Fruit fly (Drosophila melanogaster): ENCODE results near the gene Eaf6.

Gene Eaf6

DNA sequence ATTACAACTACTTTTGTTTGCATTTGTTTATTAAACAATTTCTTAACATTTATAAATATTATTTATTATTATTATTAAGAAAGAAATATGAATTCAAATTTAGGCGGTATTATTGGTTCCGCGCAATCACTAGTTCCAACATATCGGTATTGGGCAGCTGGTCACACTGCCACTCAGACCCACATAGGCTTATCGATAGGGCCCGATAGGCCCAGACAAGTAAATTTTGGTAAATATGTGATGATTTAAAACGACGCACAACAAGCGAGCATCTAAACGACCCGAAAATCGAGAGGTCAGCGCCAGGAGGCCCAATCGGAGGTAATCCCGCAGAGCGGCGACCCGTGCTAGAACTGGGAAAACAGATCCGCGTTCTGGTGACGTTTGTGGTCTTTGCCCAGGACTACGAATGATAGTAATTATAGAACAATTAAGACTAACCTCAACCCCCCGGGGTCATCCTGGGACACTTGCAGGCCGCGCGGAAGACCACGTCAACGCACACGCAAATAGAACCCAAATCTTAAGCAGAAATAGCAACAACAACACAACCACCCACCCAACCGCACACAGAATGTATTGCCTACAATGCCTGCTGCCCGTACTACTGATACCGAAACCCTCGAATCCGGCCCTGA lies 42.9 kb downstream of the Eaf6 start, which contains the start of gene bc10 (continued):
- TF ChIP-seq CG9437 (GFP tag; optimal IDR thresholded peaks at IDR 0.05), result no peak
- no peak for TF ChIP-seq aop (GFP tag; IDR thresholded peaks at IDR 0.05)
- no peak for TF ChIP-seq CG4360 (GFP tag; IDR thresholded peaks at IDR 0.05)
- no peak for TF ChIP-seq Usf (GFP tag; optimal IDR thresholded peaks at IDR 0.05)
- TF ChIP-seq NFAT (GFP tag; IDR thresholded peaks at IDR 0.05), result no peak
- no peak for TF ChIP-seq Hmx (GFP tag; optimal IDR thresholded peaks at IDR 0.05)
- TF ChIP-seq CG2875 (GFP tag; optimal IDR thresholded peaks at IDR 0.05), result no peak
- no peak for TF ChIP-seq hkb (optimal IDR thresholded peaks at IDR 0.05)
- TF ChIP-seq hkb (GFP tag; IDR thresholded peaks at IDR 0.05), result no peak
- TF ChIP-seq CG15696 (tag; optimal IDR thresholded peaks at IDR 0.05), result no peak
- TF ChIP-seq NK7.1 (GFP tag; optimal IDR thresholded peaks at IDR 0.05), result no peak
- TF ChIP-seq CG4617 (GFP tag; optimal IDR thresholded peaks at IDR 0.05; ENCODE audit: borderline replicate concordance), result peak; percentile 75
- TF ChIP-seq inv (GFP tag; IDR thresholded peaks at IDR 0.05; ENCODE audit: partially characterized antibody), result peak; percentile 81
- no peak for TF ChIP-seq Dip2 (GFP tag; IDR thresholded peaks at IDR 0.05)
- no peak for TF ChIP-seq CG11085 (GFP tag; IDR thresholded peaks at IDR 0.05)
- TF ChIP-seq Dip3 (GFP tag; optimal IDR thresholded peaks at IDR 0.05), result no peak
- TF ChIP-seq CG14050 (GFP tag; IDR thresholded peaks at IDR 0.05), result no peak
- TF ChIP-seq al (GFP tag; IDR thresholded peaks at IDR 0.05), result no peak
- TF ChIP-seq CG8089 (GFP tag; optimal IDR thresholded peaks at IDR 0.05), result no peak
- TF ChIP-seq Side (GFP tag; optimal IDR thresholded peaks at IDR 0.05), result no peak
- TF ChIP-seq HHEX (GFP tag; optimal IDR thresholded peaks at IDR 0.05), result no peak
- TF ChIP-seq C15 (GFP tag; IDR thresholded peaks at IDR 0.05), result no peak
- no peak for TF ChIP-seq CG15011 (GFP tag; optimal IDR thresholded peaks at IDR 0.05)
- TF ChIP-seq CrebB (tag; optimal IDR thresholded peaks at IDR 0.05), result no peak
- TF ChIP-seq Pdp1 (GFP tag; optimal IDR thresholded peaks at IDR 0.05), result no peak
- peak; percentile 78; the same call in 2 of the 3 replicates for TF ChIP-seq HLH4C (GFP tag; IDR thresholded peaks at IDR 0.05; ENCODE audit: partially characterized antibody)
- no peak for TF ChIP-seq ken (GFP tag; IDR thresholded peaks at IDR 0.05)
- peak; percentile 82 for TF ChIP-seq CG9797 (GFP tag; optimal IDR thresholded peaks at IDR 0.05)
- TF ChIP-seq Atf3 (GFP tag; optimal IDR thresholded peaks at IDR 0.05), result no peak
- TF ChIP-seq nmo (GFP tag; optimal IDR thresholded peaks at IDR 0.05), result no peak
- TF ChIP-seq CG34422 (GFP tag; IDR thresholded peaks at IDR 0.05), result no peak
- TF ChIP-seq B-H2 (GFP tag; optimal IDR thresholded peaks at IDR 0.05), result peak; percentile 32
- TF ChIP-seq CG8924 (tag; optimal IDR thresholded peaks at IDR 0.05), result no peak
- peak; percentile 69; the same call in 2 of the 3 replicates for TF ChIP-seq hb (GFP tag; IDR thresholded peaks at IDR 0.05; ENCODE audit: partially characterized antibody)
- TF ChIP-seq ap (GFP tag; IDR thresholded peaks at IDR 0.05), result no peak
- TF ChIP-seq CG10147 (GFP tag; optimal IDR thresholded peaks at IDR 0.05), result no peak
- TF ChIP-seq sim (GFP tag; IDR thresholded peaks at IDR 0.05), result no peak
- TF ChIP-seq pnt (GFP tag; optimal IDR thresholded peaks at IDR 0.05), result no peak
- no peak for TF ChIP-seq Hand (GFP tag; optimal IDR thresholded peaks at IDR 0.05)
- TF ChIP-seq Ptx1 (GFP tag; IDR thresholded peaks at IDR 0.05), result no peak
- no peak for TF ChIP-seq CG13624 (GFP tag; optimal IDR thresholded peaks at IDR 0.05)
- TF ChIP-seq CG16813 (GFP tag; IDR thresholded peaks at IDR 0.05; ENCODE audit: partially characterized antibody), result peak; percentile 82
- TF ChIP-seq CG13424 (tag; optimal IDR thresholded peaks at IDR 0.05), result no peak
- no peak for TF ChIP-seq CG4854 (GFP tag; optimal IDR thresholded peaks at IDR 0.05)
- TF ChIP-seq CG4282 (GFP tag; optimal IDR thresholded peaks at IDR 0.05), result no peak
- no peak for TF ChIP-seq eyg (GFP tag; optimal IDR thresholded peaks at IDR 0.05)
- peak; percentile 29 for TF ChIP-seq CG17829 (tag; optimal IDR thresholded peaks at IDR 0.05)
- TF ChIP-seq vnd (GFP tag; IDR thresholded peaks at IDR 0.05; ENCODE audit: partially characterized antibody), result peak; percentile 76
- no peak for TF ChIP-seq luna (GFP tag; optimal IDR thresholded peaks at IDR 0.05)
- TF ChIP-seq Taf1 (GFP tag; IDR thresholded peaks at IDR 0.05), result no peak
- no peak for TF ChIP-seq cad (GFP tag; optimal IDR thresholded peaks at IDR 0.05)
